Worm (Caenorhabditis elegans) whole organism, L4 larva: Measurements from ENCODE around the gene H39E20.1.

Source experiments
- aha-1 ChIP-seq: fragments of 150-350 bp; peaks from one replicate; lab custom pipeline; 2014; ENCODE audit warnings: missing biosample characterization, missing genetic modification characterization
- aly-2 ChIP-seq: sonication (generic microtip); optimal IDR thresholded peaks from 2 replicates; lab custom pipeline; 2018; ENCODE audit warnings: missing biosample characterization, missing genetic modification characterization
- daf-16 ChIP-seq, 3 experiments: sonication (generic microtip); optimal IDR thresholded peaks; 2 replicates each; lab custom pipeline; 2016 to 2017; ENCODE audit warnings: missing genetic modification characterization in 3 of 3, missing genetic modification reagents in 3 of 3, mild to moderate bottlenecking in 2 of 3, missing compliant biosample characterization in 2 of 3, missing biosample characterization in 1 of 3, moderate library complexity in 1 of 3
- duxl-1 ChIP-seq: sonication (generic microtip); optimal IDR thresholded peaks from 2 replicates; lab custom pipeline; 2016; ENCODE audit warnings: mild to moderate bottlenecking, missing genetic modification characterization, moderate library complexity, missing compliant biosample characterization; ENCODE audit not compliant: poor library complexity
- egl-43 ChIP-seq: fragments of 200-800 bp; sonication (Bioruptor generic); IDR thresholded peaks from 2 replicates; pipeline ENCODE4 v1.3.6; 2022; ENCODE audit warnings: missing genetic modification reagents, missing genetic modification characterization, missing compliant biosample characterization
- hif-1 ChIP-seq, 2 experiments: sonication (generic microtip); optimal IDR thresholded peaks; 2 replicates each; lab custom pipeline; 2016 to 2017; ENCODE audit warnings: missing compliant biosample characterization in 2 of 2, missing genetic modification characterization in 2 of 2, missing genetic modification reagents in 2 of 2, missing genotype in 2 of 2, mild to moderate bottlenecking in 1 of 2
- pha-4 ChIP-seq, 2 experiments: fragments of 150-350 bp in 1 of 2; fragments of 200-800 bp in 1 of 2; sonication (Bioruptor generic) in 1 of 2; IDR thresholded peaks in 1 of 2; optimal IDR thresholded peaks in 1 of 2; 2 replicates each; pipeline versions ENCODE4 v1.3.6 to Lab custom; 2014 to 2022; ENCODE audit warnings: missing genetic modification characterization in 2 of 2, missing genetic modification reagents in 2 of 2, missing biosample characterization in 1 of 2, missing compliant biosample characterization in 1 of 2
- pqm-1 ChIP-seq: sonication (generic microtip); optimal IDR thresholded peaks from 2 replicates; lab custom pipeline; 2017; ENCODE audit warnings: missing biosample characterization, missing genetic modification characterization
- spr-3 ChIP-seq: fragments of 200-800 bp; sonication (Bioruptor generic); optimal IDR thresholded peaks from 2 replicates; lab custom pipeline; 2018; ENCODE audit warnings: mild to moderate bottlenecking, missing genetic modification characterization, missing compliant biosample characterization
- ztf-11 ChIP-seq: fragments of 150-350 bp; optimal IDR thresholded peaks from 2 replicates; lab custom pipeline; 2014; ENCODE audit warnings: missing biosample characterization, missing genetic modification characterization

- no peak for TF ChIP-seq daf-16 (GFP tag; optimal IDR thresholded peaks at IDR 0.05; lab: Kevin White, UChicago)
- TF ChIP-seq daf-16 (tag; optimal IDR thresholded peaks at IDR 0.05; lab: Kevin White, UChicago): peak; percentile 3
- no peak for TF ChIP-seq aly-2 (tag; lab: Kevin White, UChicago)
- TF ChIP-seq aha-1 (tag; lab: Kevin White, UChicago): peak; percentile 45
- TF ChIP-seq hif-1 (tag; optimal IDR thresholded peaks at IDR 0.05; lab: Kevin White, UChicago): no peak
- TF ChIP-seq spr-3: no peak
- no peak for TF ChIP-seq pqm-1 (tag; lab: Kevin White, UChicago)
- TF ChIP-seq egl-43: no peak
- peak; percentile 64 for TF ChIP-seq duxl-1 (tag; lab: Kevin White, UChicago)
- TF ChIP-seq ztf-11 (tag; lab: Kevin White, UChicago): no peak
- TF ChIP-seq pha-4 (GFP tag; IDR thresholded peaks at IDR 0.05; lab: Robert Waterston, UW): no peak
- TF ChIP-seq pha-4 (tag; optimal IDR thresholded peaks at IDR 0.05; lab: Kevin White, UChicago): no peak
Observed at ce11 chrX:1445696-1446095, 48.3 kb upstream of the H39E20.1 start.
